Worm (Caenorhabditis elegans): ENCODE measurements around the gene C01C4.2.

- TF ChIP-seq lin-13 (tag; optimal IDR thresholded peaks at IDR 0.05) = no peak
- TF ChIP-seq mab-5 (tag; optimal IDR thresholded peaks at IDR 0.05) = no peak
- TF ChIP-seq ztf-11 (tag; optimal IDR thresholded peaks at IDR 0.05) = no peak
- TF ChIP-seq unc-62 (GFP tag; optimal IDR thresholded peaks at IDR 0.05) = peak; percentile 85
- no peak for TF ChIP-seq pha-4 (tag; optimal IDR thresholded peaks at IDR 0.05)
- TF ChIP-seq nhr-237 (tag; optimal IDR thresholded peaks at IDR 0.05) = no peak
- TF ChIP-seq elt-1 (tag; optimal IDR thresholded peaks at IDR 0.05; ENCODE audit: borderline replicate concordance, insufficient read depth) = no peak
- TF ChIP-seq blmp-1 (tag; optimal IDR thresholded peaks at IDR 0.05) = no peak
- no peak for TF ChIP-seq nhr-28 (tag; optimal IDR thresholded peaks at IDR 0.05)
- no peak for TF ChIP-seq sptf-1 (tag; optimal IDR thresholded peaks at IDR 0.05)
Observed at ce11 chrX:3738617-3739016, 23.7 kb downstream of the C01C4.2 start.
